Worm (Caenorhabditis elegans): Measurements from ENCODE around the gene tax-4.

ce11 chrIII:9185722-9186121 lies 4.4 kb downstream of the tax-4 start, which contains the start of gene ZC84.7:
- TF ChIP-seq xbp-1 (tag; optimal IDR thresholded peaks at IDR 0.05) (no peak), egl-27 (tag; optimal IDR thresholded peaks at IDR 0.05) (no peak), unc-62 (GFP tag; optimal IDR thresholded peaks at IDR 0.05) (no peak), lin-15B (tag; optimal IDR thresholded peaks at IDR 0.05) (no peak), zag-1 (tag; optimal IDR thresholded peaks at IDR 0.05) (no peak), fkh-10 (GFP tag; optimal IDR thresholded peaks at IDR 0.05) (no peak), C16A3.4 (tag; optimal IDR thresholded peaks at IDR 0.05) (no peak), pqm-1 (tag; optimal IDR thresholded peaks at IDR 0.05) (no peak), unc-30 (tag; optimal IDR thresholded peaks at IDR 0.05) (no peak), fos-1 (tag; optimal IDR thresholded peaks at IDR 0.05) (no peak), ama-1 (optimal IDR thresholded peaks at IDR 0.05) (no peak), aly-2 (tag; optimal IDR thresholded peaks at IDR 0.05) (no peak), nhr-19 (GFP tag; conservative IDR thresholded peaks at IDR 0.05) (no peak), pag-3 (tag; optimal IDR thresholded peaks at IDR 0.05; ENCODE audit: borderline replicate concordance, insufficient read depth) (no peak)

Measured in whole organism, L1 larva.